Worm (Caenorhabditis elegans): ENCODE data around the gene fic-1.

fic-1 gene

DNA sequence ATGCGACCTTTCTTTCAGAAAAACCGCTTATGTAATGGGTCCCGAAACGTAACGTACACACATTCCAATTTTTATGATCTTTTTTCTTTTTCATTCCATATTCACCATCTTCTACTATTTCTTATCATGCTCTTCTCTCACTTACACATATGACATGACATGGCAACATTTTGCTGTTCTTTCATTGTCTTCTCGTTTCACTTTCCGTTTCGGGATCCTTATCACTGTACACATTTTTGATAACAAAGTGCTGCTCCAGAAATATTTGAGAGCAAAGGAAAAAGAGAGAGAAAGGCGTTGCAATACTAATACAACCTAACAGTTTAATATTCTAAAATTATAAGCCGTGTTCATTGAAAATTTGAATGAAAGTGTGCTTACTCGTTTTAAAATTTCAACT lies 33.1 kb downstream of the fic-1 start (continued):
- TF ChIP-seq T26A8.4 (GFP tag; IDR thresholded peaks at IDR 0.05) (no peak), pqm-1 (tag; optimal IDR thresholded peaks at IDR 0.05) (peak; percentile 99), hlh-30 (tag; optimal IDR thresholded peaks at IDR 0.05; ENCODE audit: insufficient read depth) (peak; percentile 30), nhr-77 (tag; optimal IDR thresholded peaks at IDR 0.05) (peak; percentile 47), hlh-11 (tag; optimal IDR thresholded peaks at IDR 0.05) (peak; percentile 86), spr-1 (tag; optimal IDR thresholded peaks at IDR 0.05) (no peak), unc-62 (GFP tag; optimal IDR thresholded peaks at IDR 0.05 in 1 of 2) (peak in 1 of 2 experiments; percentile 44), unc-62 (tag; optimal IDR thresholded peaks at IDR 0.05) (no peak), lin-38 (GFP tag; IDR thresholded peaks at IDR 0.05) (no peak), R02D3.7 (tag; optimal IDR thresholded peaks at IDR 0.05) (no peak), set-16 (GFP tag; IDR thresholded peaks at IDR 0.05) (no peak)

DNA sequence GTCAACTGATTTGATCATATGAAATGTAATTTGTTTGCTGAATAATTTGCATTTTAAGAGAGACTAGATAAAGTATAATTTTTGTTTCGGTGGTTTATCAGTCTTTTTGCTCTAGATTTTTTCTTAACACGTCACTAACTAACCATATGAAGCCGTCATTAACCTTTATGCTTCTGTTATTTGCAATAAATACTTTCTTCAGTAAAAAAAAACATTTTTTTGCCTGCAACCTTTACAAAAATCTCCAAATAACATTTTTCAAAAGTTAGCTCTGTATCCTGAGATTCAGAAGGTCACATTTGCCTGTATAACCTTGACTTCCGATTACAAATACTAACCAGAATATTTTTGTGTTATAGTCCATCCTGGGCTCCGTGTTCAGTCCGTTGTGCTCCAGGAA lies 33.5 kb downstream of the fic-1 start:
- TF ChIP-seq aha-1 (tag) (peak; percentile 91), hlh-30 (tag; optimal IDR thresholded peaks at IDR 0.05; ENCODE audit: insufficient read depth) (no peak)

DNA sequence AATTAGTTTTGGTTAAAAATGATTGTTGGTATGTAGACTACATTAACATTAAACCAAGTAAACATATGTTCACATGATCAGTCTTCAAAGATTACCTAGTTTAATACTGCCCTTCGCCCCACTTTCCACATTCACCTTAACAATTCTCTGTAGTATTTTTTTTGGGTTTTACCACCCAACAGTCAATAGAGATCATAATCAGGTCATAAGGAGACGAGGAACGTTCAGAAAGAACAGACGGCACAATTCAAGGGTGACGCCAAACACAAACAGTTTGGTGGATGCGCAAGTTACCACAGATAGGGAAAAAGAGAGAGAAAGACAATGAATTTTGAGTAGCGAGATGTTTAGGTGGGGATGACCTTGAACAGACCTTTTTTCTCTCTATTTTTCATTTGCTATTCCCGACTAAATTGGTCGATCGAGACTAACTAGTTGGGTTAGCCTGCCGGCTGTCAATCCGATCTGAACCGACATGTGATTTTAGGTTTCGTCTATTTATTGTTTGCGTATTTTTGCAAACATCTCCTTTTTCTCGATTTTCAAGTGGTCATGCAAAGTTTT lies 34.5 kb downstream of the fic-1 start:
- TF ChIP-seq nhr-28 (tag; optimal IDR thresholded peaks at IDR 0.05) (peak; percentile 65), dmd-6 (GFP tag; IDR thresholded peaks at IDR 0.05) (0 out of 2 replicates have a peak, but pooled peaks have one; percentile 5), unc-62 (GFP tag; optimal IDR thresholded peaks at IDR 0.05 in 1 of 2) (peak in 1 of 2 experiments; percentile 95), unc-62 (tag; optimal IDR thresholded peaks at IDR 0.05) (no peak), mxl-3 (GFP tag; optimal IDR thresholded peaks at IDR 0.05) (peak; percentile 28), hlh-30 (tag; optimal IDR thresholded peaks at IDR 0.05; ENCODE audit: insufficient read depth) (peak; percentile 26), hlh-11 (tag; optimal IDR thresholded peaks at IDR 0.05) (peak; percentile 17), ctbp-1 (GFP tag; IDR thresholded peaks at IDR 0.05) (no peak), nhr-77 (tag; optimal IDR thresholded peaks at IDR 0.05) (no peak), ztf-11 (tag; optimal IDR thresholded peaks at IDR 0.05) (no peak), nhr-25 (tag; optimal IDR thresholded peaks at IDR 0.05; ENCODE audit: borderline replicate concordance, insufficient read depth) (peak; percentile 71), D1046.2 (GFP tag; IDR thresholded peaks at IDR 0.05) (no peak), dve-1 (tag; optimal IDR thresholded peaks at IDR 0.05; ENCODE audit: insufficient read depth) (peak; percentile 23)

- TF ChIP-seq aha-1 (tag) (peak; percentile 50), set-16 (GFP tag; IDR thresholded peaks at IDR 0.05) (no peak), nhr-25 (tag; optimal IDR thresholded peaks at IDR 0.05; ENCODE audit: borderline replicate concordance, insufficient read depth) (peak; percentile 83), nhr-6 (tag; optimal IDR thresholded peaks at IDR 0.05) (peak; percentile 19), dmd-8 (GFP tag; IDR thresholded peaks at IDR 0.05) (no peak), zag-1 (tag; optimal IDR thresholded peaks at IDR 0.05) (no peak), zfp-3 (GFP tag; conservative IDR thresholded peaks at IDR 0.05) (no peak), cey-2 (tag; optimal IDR thresholded peaks at IDR 0.05; ENCODE audit: borderline replicate concordance, insufficient read depth) (no peak), ztf-11 (tag; optimal IDR thresholded peaks at IDR 0.05) (no peak), nhr-76 (tag; optimal IDR thresholded peaks at IDR 0.05) (no peak), lin-29 (GFP tag; IDR thresholded peaks at IDR 0.05) (no peak), aly-2 (tag; optimal IDR thresholded peaks at IDR 0.05) (no peak), saeg-2 (GFP tag; IDR thresholded peaks at IDR 0.05) (no peak), mep-1 (tag; optimal IDR thresholded peaks at IDR 0.05) (peak; percentile 66), tra-1 (GFP tag; IDR thresholded peaks at IDR 0.05) (0 out of 2 replicates have a peak, but pooled peaks have one; percentile 51), snpc-4 (tag; optimal IDR thresholded peaks at IDR 0.05) (no peak), hlh-30 (tag; optimal IDR thresholded peaks at IDR 0.05; ENCODE audit: insufficient read depth) (peak; percentile 77), daf-8 (GFP tag; IDR thresholded peaks at IDR 0.05) (no peak), spr-1 (tag; optimal IDR thresholded peaks at IDR 0.05) (no peak), nhr-28 (tag; optimal IDR thresholded peaks at IDR 0.05) (peak; percentile 70), pqm-1 (tag; optimal IDR thresholded peaks at IDR 0.05) (no peak), Y105C5A.15 (GFP tag; IDR thresholded peaks at IDR 0.05) (no peak), ZK546.5 (tag; optimal IDR thresholded peaks at IDR 0.05) (no peak), jun-1 (tag; optimal IDR thresholded peaks at IDR 0.05) (no peak), T26A8.4 (GFP tag; IDR thresholded peaks at IDR 0.05) (no peak), hlh-11 (tag; optimal IDR thresholded peaks at IDR 0.05) (peak; percentile 68), D1046.2 (GFP tag; IDR thresholded peaks at IDR 0.05) (0 out of 2 replicates have a peak, but pooled peaks have one; percentile 33), nhr-42 (GFP tag; IDR thresholded peaks at IDR 0.05) (no peak), spr-3 (GFP tag; optimal IDR thresholded peaks at IDR 0.05) (no peak), daf-19 (GFP tag; conservative IDR thresholded peaks at IDR 0.05) (no peak), ceh-44 (GFP tag; IDR thresholded peaks at IDR 0.05) (no peak), dpl-1 (GFP tag; optimal IDR thresholded peaks at IDR 0.05) (no peak), mxl-3 (GFP tag; optimal IDR thresholded peaks at IDR 0.05) (peak; percentile 33), nhr-41 (GFP tag; IDR thresholded peaks at IDR 0.05) (0 out of 2 replicates have a peak, but pooled peaks have one; percentile 31), dmd-6 (GFP tag; IDR thresholded peaks at IDR 0.05) (peak; percentile 55)
Observed at ce11 chrIV:10975968-10976367, 38.7 kb downstream of the fic-1 start.

All from whole organism, L4 larva.